Worm (Caenorhabditis elegans) whole organism, L2 larva: ENCODE results near the gene R09F10.1.

Experiments
- C34F6.9 ChIP-seq: fragments of 150-350 bp; optimal IDR thresholded peaks from 2 replicates; lab custom pipeline; 2014; ENCODE audit warnings: missing biosample characterization, missing genetic modification characterization
- F13H6.1 ChIP-seq: sonication (generic microtip); optimal IDR thresholded peaks from 2 replicates; lab custom pipeline; 2016; ENCODE audit warnings: missing genetic modification characterization, missing compliant biosample characterization
- R02D3.7 ChIP-seq: fragments of 150-350 bp; optimal IDR thresholded peaks from 2 replicates; lab custom pipeline; 2014; ENCODE audit warnings: missing biosample characterization, missing genetic modification characterization
- Y55F3AM.14 ChIP-seq: fragments of 200-800 bp; sonication (Bioruptor generic); optimal IDR thresholded peaks from 2 replicates; lab custom pipeline; 2018; ENCODE audit warnings: mild to moderate bottlenecking, missing genetic modification characterization, missing compliant biosample characterization
- alr-1 ChIP-seq: fragments of 150-350 bp; optimal IDR thresholded peaks from 2 replicates; lab custom pipeline; 2014; ENCODE audit warnings: missing biosample characterization, missing genetic modification characterization
- aly-2 ChIP-seq: fragments of 150-350 bp; optimal IDR thresholded peaks from 2 replicates; lab custom pipeline; 2014; ENCODE audit warnings: missing biosample characterization, missing genetic modification characterization
- ama-1 ChIP-seq: fragments of 150-350 bp; optimal IDR thresholded peaks from 2 replicates; lab custom pipeline; 2018; ENCODE audit warnings: inconsistent platforms
- blmp-1 ChIP-seq: sonication (generic microtip); optimal IDR thresholded peaks from 2 replicates; lab custom pipeline; 2017; ENCODE audit warnings: missing genetic modification characterization, mild to moderate bottlenecking, missing compliant biosample characterization, antibody characterized with exemption, moderate library complexity; ENCODE audit not compliant: insufficient read depth
- ceh-16 ChIP-seq: fragments of 150-350 bp; optimal IDR thresholded peaks from 2 replicates; lab custom pipeline; 2014; ENCODE audit warnings: missing biosample characterization, missing genetic modification characterization
- ceh-82 ChIP-seq: fragments of 150-350 bp; optimal IDR thresholded peaks from 2 replicates; lab custom pipeline; 2014; ENCODE audit warnings: missing biosample characterization, missing genetic modification characterization
- crh-2 ChIP-seq: sonication (generic microtip); optimal IDR thresholded peaks from 2 replicates; lab custom pipeline; 2017; ENCODE audit warnings: missing biosample characterization, missing genetic modification characterization
- dmd-4 ChIP-seq: sonication (generic microtip); optimal IDR thresholded peaks from 2 replicates; lab custom pipeline; 2017; ENCODE audit warnings: missing biosample characterization, missing genetic modification characterization
- egl-27 ChIP-seq: sonication (generic microtip); optimal IDR thresholded peaks from 3 replicates; lab custom pipeline; 2017; ENCODE audit warnings: missing biosample characterization, missing genetic modification reagents, missing genetic modification characterization
- elt-1 ChIP-seq: fragments of 150-350 bp; optimal IDR thresholded peaks from 2 replicates; lab custom pipeline; 2014; ENCODE audit warnings: missing biosample characterization, missing genetic modification characterization
- fos-1 ChIP-seq: fragments of 150-350 bp; optimal IDR thresholded peaks from 2 replicates; lab custom pipeline; 2014; ENCODE audit warnings: missing biosample characterization, missing genetic modification characterization
- gmeb-1 ChIP-seq: fragments of 150-350 bp; optimal IDR thresholded peaks from 2 replicates; lab custom pipeline; 2014; ENCODE audit warnings: missing biosample characterization, missing genetic modification characterization
- lin-11 ChIP-seq: fragments of 150-350 bp; sonication (generic microtip); optimal IDR thresholded peaks from 2 replicates; lab custom pipeline; 2014; ENCODE audit warnings: missing biosample characterization, missing genetic modification characterization, inconsistent platforms, mixed read lengths
- lin-13 ChIP-seq: fragments of 150-350 bp; optimal IDR thresholded peaks from 2 replicates; lab custom pipeline; 2014; ENCODE audit warnings: missing biosample characterization, missing genetic modification reagents, missing genetic modification characterization
- lin-39 ChIP-seq: fragments of 150-350 bp; optimal IDR thresholded peaks from 2 replicates; lab custom pipeline; 2014; ENCODE audit warnings: missing biosample characterization, missing genetic modification reagents, missing genetic modification characterization
- lsy-2 ChIP-seq, 2 experiments: fragments of 150-350 bp in 1 of 2; sonication (generic microtip) in 1 of 2; optimal IDR thresholded peaks; 2 replicates each; lab custom pipeline; 2014 to 2017; ENCODE audit warnings: missing biosample characterization in 2 of 2, missing genetic modification characterization in 2 of 2
- mab-5 ChIP-seq: fragments of 150-350 bp; optimal IDR thresholded peaks from 2 replicates; lab custom pipeline; 2014; ENCODE audit warnings: missing biosample characterization, missing genetic modification characterization
- mdl-1 ChIP-seq, 2 experiments: fragments of 150-350 bp in 1 of 2; sonication (generic microtip) in 1 of 2; optimal IDR thresholded peaks; 2 replicates each; lab custom pipeline; 2017; ENCODE audit warnings: missing biosample characterization in 2 of 2, missing genetic modification characterization in 2 of 2
- nhr-10 ChIP-seq: sonication (generic microtip); optimal IDR thresholded peaks from 2 replicates; lab custom pipeline; 2017; ENCODE audit warnings: missing biosample characterization, missing genetic modification characterization
- nhr-11 ChIP-seq: fragments of 150-350 bp; optimal IDR thresholded peaks from 2 replicates; lab custom pipeline; 2014; ENCODE audit warnings: missing biosample characterization, missing genetic modification characterization
- nhr-12 ChIP-seq: fragments of 150-350 bp; optimal IDR thresholded peaks from 2 replicates; lab custom pipeline; 2014; ENCODE audit warnings: missing biosample characterization, missing genetic modification characterization
- nhr-129 ChIP-seq: fragments of 150-350 bp; optimal IDR thresholded peaks from 2 replicates; lab custom pipeline; 2014; ENCODE audit warnings: missing biosample characterization, missing genetic modification characterization
- nhr-21 ChIP-seq: fragments of 150-350 bp; optimal IDR thresholded peaks from 2 replicates; lab custom pipeline; 2014; ENCODE audit warnings: missing biosample characterization, missing genetic modification characterization
- nhr-23 ChIP-seq: fragments of 150-350 bp; optimal IDR thresholded peaks from 2 replicates; lab custom pipeline; 2014; ENCODE audit warnings: missing biosample characterization, missing genetic modification reagents, missing genetic modification characterization
- nhr-25 ChIP-seq: fragments of 150-350 bp; sonication (generic microtip); optimal IDR thresholded peaks from 3 replicates; lab custom pipeline; 2014; ENCODE audit warnings: missing biosample characterization, missing genetic modification characterization
- nhr-6 ChIP-seq: fragments of 150-350 bp; optimal IDR thresholded peaks from 2 replicates; lab custom pipeline; 2014; ENCODE audit warnings: missing biosample characterization, missing genetic modification characterization
- nhr-77 ChIP-seq: fragments of 150-350 bp; optimal IDR thresholded peaks from 2 replicates; lab custom pipeline; 2014; ENCODE audit warnings: missing biosample characterization, missing genetic modification characterization
- peb-1 ChIP-seq: fragments of 150-350 bp; optimal IDR thresholded peaks from 2 replicates; lab custom pipeline; 2014; ENCODE audit warnings: missing biosample characterization, missing genetic modification characterization
- sem-4 ChIP-seq: fragments of 150-350 bp; optimal IDR thresholded peaks from 2 replicates; lab custom pipeline; 2014; ENCODE audit warnings: missing biosample characterization, missing genetic modification reagents, missing genetic modification characterization
- sma-3 ChIP-seq: sonication (generic microtip); optimal IDR thresholded peaks from 2 replicates; lab custom pipeline; 2016; ENCODE audit warnings: missing genetic modification reagents, missing genetic modification characterization, missing compliant biosample characterization
- sma-9 ChIP-seq, 2 experiments: fragments of 150-350 bp in 1 of 2; sonication (generic microtip) in 1 of 2; optimal IDR thresholded peaks; 2 replicates each; lab custom pipeline; 2014 to 2016; ENCODE audit warnings: missing genetic modification characterization in 2 of 2, mild to moderate bottlenecking in 1 of 2, missing biosample characterization in 1 of 2, missing compliant biosample characterization in 1 of 2, missing genetic modification reagents in 1 of 2, moderate library complexity in 1 of 2
- snpc-4 ChIP-seq: fragments of 150-350 bp; optimal IDR thresholded peaks from 2 replicates; lab custom pipeline; 2014; ENCODE audit warnings: missing biosample characterization, missing genetic modification characterization
- unc-39 ChIP-seq: fragments of 150-350 bp; optimal IDR thresholded peaks from 2 replicates; lab custom pipeline; 2014; ENCODE audit warnings: missing biosample characterization, missing genetic modification characterization
- unc-55 ChIP-seq: fragments of 150-350 bp; sonication (generic microtip); optimal IDR thresholded peaks from 3 replicates; lab custom pipeline; 2014; ENCODE audit warnings: missing biosample characterization, missing genetic modification reagents, missing genetic modification characterization
- unc-62 ChIP-seq: fragments of 150-350 bp; optimal IDR thresholded peaks from 2 replicates; lab custom pipeline; 2014; ENCODE audit warnings: missing biosample characterization, missing genetic modification reagents, missing genetic modification characterization
- zag-1 ChIP-seq: fragments of 150-350 bp; optimal IDR thresholded peaks from 2 replicates; lab custom pipeline; 2014; ENCODE audit warnings: missing biosample characterization, missing genetic modification characterization
- ztf-1 ChIP-seq: fragments of 200-800 bp; sonication (Bioruptor generic); conservative IDR thresholded peaks from 2 replicates; pipeline ENCODE4 v1.3.6; 2022; ENCODE audit warnings: missing genetic modification characterization, missing compliant biosample characterization

R09F10.1 gene

DNA sequence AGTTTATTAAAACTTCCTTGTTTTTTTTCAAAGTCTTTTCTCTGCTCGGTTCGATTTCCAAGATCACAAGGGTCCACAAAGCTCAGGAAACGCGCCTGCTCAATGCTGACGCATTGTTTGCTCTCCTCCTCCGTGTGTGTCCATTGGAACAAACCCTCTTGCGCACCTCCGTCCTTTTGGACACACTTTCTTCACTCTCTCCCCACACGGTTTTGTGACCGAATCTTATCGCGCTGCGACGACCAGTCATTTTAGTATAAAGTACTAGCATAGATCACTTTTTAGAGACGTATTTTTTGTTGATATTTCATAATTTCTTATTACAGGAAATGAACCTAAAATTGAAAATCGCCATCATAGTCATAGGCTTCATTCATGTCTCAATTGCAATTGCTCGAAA, 44.8 kb downstream of the R09F10.1 start:
- TF ChIP-seq nhr-11 (tag; lab: Kevin White, UChicago) (no peak), unc-39 (tag; lab: Kevin White, UChicago) (no peak), nhr-6 (tag; lab: Kevin White, UChicago) (peak; percentile 36), F13H6.1 (tag; lab: Kevin White, UChicago) (peak; percentile 85), ceh-82 (tag; lab: Kevin White, UChicago) (peak; percentile 0), nhr-25 (tag; lab: Kevin White, UChicago) (no peak), elt-1 (tag; lab: Kevin White, UChicago) (no peak), nhr-77 (tag; lab: Kevin White, UChicago) (no peak), fos-1 (tag; lab: Kevin White, UChicago) (peak; percentile 86), peb-1 (tag; lab: Kevin White, UChicago) (no peak), ama-1 (no peak), sem-4 (tag; lab: Kevin White, UChicago) (peak; percentile 60), zag-1 (peak; percentile 11), mdl-1 (tag; optimal IDR thresholded peaks at IDR 0.05; lab: Kevin White, UChicago) (peak in 1 of 2 experiments; percentile 19), nhr-23 (tag; lab: Kevin White, UChicago) (no peak), egl-27 (tag; lab: Kevin White, UChicago) (peak; percentile 78), crh-2 (tag; lab: Kevin White, UChicago) (peak; percentile 67), aly-2 (tag; lab: Kevin White, UChicago) (no peak), ztf-1 (no peak), sma-3 (GFP tag; lab: Kevin White, UChicago) (peak; percentile 53), unc-62 (GFP tag; lab: Kevin White, UChicago) (no peak), nhr-21 (tag; lab: Kevin White, UChicago) (peak; percentile 27), lsy-2 (tag; optimal IDR thresholded peaks at IDR 0.05; lab: Kevin White, UChicago) (peak; percentile 63 to 83), gmeb-1 (tag; lab: Kevin White, UChicago) (peak; percentile 77), lin-13 (GFP tag; lab: Kevin White, UChicago) (peak; percentile 74), blmp-1 (tag; lab: Kevin White, UChicago) (no peak), nhr-10 (peak; percentile 34), R02D3.7 (no peak), mab-5 (tag; lab: Kevin White, UChicago) (peak; percentile 33), nhr-129 (peak; percentile 80), sma-9 (GFP tag; optimal IDR thresholded peaks at IDR 0.05; lab: Kevin White, UChicago) (peak; percentile 84), sma-9 (tag; optimal IDR thresholded peaks at IDR 0.05; lab: Kevin White, UChicago) (no peak), unc-55 (GFP tag; lab: Kevin White, UChicago) (peak; percentile 88), lin-11 (tag; lab: Kevin White, UChicago) (peak; percentile 64), Y55F3AM.14 (no peak), C34F6.9 (tag; lab: Kevin White, UChicago) (peak; percentile 80), alr-1 (tag; lab: Kevin White, UChicago) (no peak)

DNA sequence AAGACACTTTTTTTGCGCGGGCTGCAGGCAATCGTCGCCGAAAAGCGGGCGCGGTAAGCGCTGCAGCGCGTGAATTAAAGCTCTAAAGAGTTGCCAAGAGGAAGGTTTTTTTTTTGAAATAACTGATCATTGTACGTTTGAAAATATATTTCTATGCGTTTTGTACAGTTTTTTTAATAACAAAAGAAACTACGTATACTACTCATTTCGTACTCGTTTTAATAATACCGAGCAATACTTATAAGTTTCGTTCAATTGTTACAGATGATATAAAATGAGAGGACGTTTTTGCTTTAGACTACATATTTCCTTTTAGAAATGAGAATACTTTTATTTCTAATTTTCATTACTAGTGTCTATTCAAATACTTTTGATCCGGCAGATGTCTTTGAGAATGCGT, 48.5 kb downstream of the R09F10.1 start, which contains the start of gene nep-15:
Gene nep-15 (plus strand): TSS at position 301 of the 400 bp plus-strand sequence.
- no peak for TF ChIP-seq unc-55 (GFP tag; lab: Kevin White, UChicago)
- TF ChIP-seq unc-39 (tag; lab: Kevin White, UChicago) = no peak
- no peak for TF ChIP-seq nhr-12 (tag; lab: Kevin White, UChicago)
- no peak for TF ChIP-seq sma-9 (GFP tag; optimal IDR thresholded peaks at IDR 0.05; lab: Kevin White, UChicago)
- TF ChIP-seq sma-9 (tag; optimal IDR thresholded peaks at IDR 0.05; lab: Kevin White, UChicago) = no peak
- TF ChIP-seq ceh-16 (tag; lab: Kevin White, UChicago) = no peak
- no peak for TF ChIP-seq nhr-11 (tag; lab: Kevin White, UChicago)
- TF ChIP-seq C34F6.9 (tag; lab: Kevin White, UChicago) = no peak
- no peak for TF ChIP-seq ama-1
- no peak for TF ChIP-seq snpc-4 (tag; lab: Kevin White, UChicago)
- TF ChIP-seq nhr-23 (tag; lab: Kevin White, UChicago) = no peak
- TF ChIP-seq egl-27 (tag; lab: Kevin White, UChicago) = no peak
- no peak for TF ChIP-seq mdl-1 (tag; optimal IDR thresholded peaks at IDR 0.05; lab: Kevin White, UChicago)
- no peak for TF ChIP-seq dmd-4 (tag; lab: Kevin White, UChicago)
- no peak for TF ChIP-seq crh-2 (tag; lab: Kevin White, UChicago)
- no peak for TF ChIP-seq alr-1 (tag; lab: Kevin White, UChicago)
- no peak for TF ChIP-seq lin-39 (tag; lab: Kevin White, UChicago)
- no peak for TF ChIP-seq lsy-2 (tag; optimal IDR thresholded peaks at IDR 0.05; lab: Kevin White, UChicago)
- no peak for TF ChIP-seq blmp-1 (tag; lab: Kevin White, UChicago)
- TF ChIP-seq, all 48 proteins: peak for 0
